Worm (Caenorhabditis elegans) whole organism, midembryonic: Measurements from ENCODE around the gene spp-5.

Experiments
- T22C8.4 ChIP-seq: fragments of 200-800 bp; sonication (Bioruptor generic); IDR thresholded peaks from 2 replicates; pipeline ENCODE4 v1.3.6; 2022; ENCODE audit warnings: missing genetic modification characterization, missing compliant biosample characterization
- cog-1 ChIP-seq: sonication (generic microtip); optimal IDR thresholded peaks from 2 replicates; lab custom pipeline; 2016; ENCODE audit warnings: missing genetic modification characterization, missing compliant biosample characterization
- flt-1 ChIP-seq: fragments of 200-800 bp; sonication (Bioruptor generic); IDR thresholded peaks from 2 replicates; pipeline ENCODE4 v1.3.6; 2022; ENCODE audit warnings: missing genetic modification characterization, missing compliant biosample characterization
- klf-2 ChIP-seq: fragments of 200-800 bp; sonication (Bioruptor generic); conservative IDR thresholded peaks from 2 replicates; pipeline ENCODE4 v1.3.6; 2022; ENCODE audit warnings: missing genetic modification reagents, missing genetic modification characterization, missing compliant biosample characterization
- med-1 ChIP-seq: sonication (generic microtip); optimal IDR thresholded peaks from 2 replicates; lab custom pipeline; 2017; ENCODE audit warnings: missing genetic modification characterization, mild to moderate bottlenecking, missing compliant biosample characterization, antibody characterized with exemption, missing genetic modification reagents; ENCODE audit not compliant: insufficient read depth
- ref-1 ChIP-seq: fragments of 200-800 bp; sonication (Bioruptor generic); conservative IDR thresholded peaks from 2 replicates; pipeline ENCODE4 v1.3.6; 2022; ENCODE audit warnings: missing genetic modification reagents, missing genetic modification characterization, missing compliant biosample characterization
- tab-1 ChIP-seq: fragments of 200-800 bp; sonication (Bioruptor generic); IDR thresholded peaks from 2 replicates; pipeline ENCODE4 v1.3.6; 2022; ENCODE audit warnings: missing genetic modification characterization, missing compliant biosample characterization
- ztf-23 ChIP-seq: fragments of 200-800 bp; sonication (Bioruptor generic); IDR thresholded peaks from 2 replicates; pipeline ENCODE4 v1.3.6; 2022; ENCODE audit warnings: missing genetic modification reagents, missing genetic modification characterization, missing compliant biosample characterization
- ztf-29 ChIP-seq: fragments of 200-800 bp; sonication (Bioruptor generic); IDR thresholded peaks from 2 replicates; pipeline ENCODE4 v1.3.6; 2022; ENCODE audit warnings: missing genetic modification reagents, missing genetic modification characterization, missing compliant biosample characterization

spp-5 gene

DNA sequence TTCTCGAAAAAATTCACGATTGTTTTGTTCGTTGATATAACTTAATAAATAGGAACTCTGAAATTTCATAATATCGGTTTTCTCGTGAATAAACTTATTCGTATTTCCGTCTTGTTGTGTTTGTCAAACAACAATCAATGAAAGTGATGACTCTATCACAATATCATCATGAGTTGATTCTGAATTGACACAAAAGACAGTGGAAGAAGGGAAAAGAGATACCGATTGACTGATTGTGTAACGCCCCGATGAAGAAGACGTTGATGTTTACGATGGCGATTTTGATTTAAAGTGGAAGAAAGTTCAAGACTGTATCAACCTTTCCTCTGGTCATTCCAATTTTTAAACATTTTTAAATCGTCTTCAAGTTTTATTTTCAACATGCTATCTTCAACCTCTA lies 9.4 kb upstream of the spp-5 start, which contains the start of gene ttr-59:
Gene ttr-59, plus strand, starts transcription at position 218 of the 400 bp plus-strand sequence.
- TF ChIP-seq klf-2 (no peak), flt-1 (GFP tag; lab: Robert Waterston, UW) (no peak)

- TF ChIP-seq ztf-23 (GFP tag; lab: Robert Waterston, UW) (no peak), tab-1 (GFP tag; lab: Robert Waterston, UW) (no peak), ref-1 (GFP tag; lab: Robert Waterston, UW) (no peak)
Observed at ce11 chrX:7328065-7328564, 8.0 kb upstream of the spp-5 start.

DNA sequence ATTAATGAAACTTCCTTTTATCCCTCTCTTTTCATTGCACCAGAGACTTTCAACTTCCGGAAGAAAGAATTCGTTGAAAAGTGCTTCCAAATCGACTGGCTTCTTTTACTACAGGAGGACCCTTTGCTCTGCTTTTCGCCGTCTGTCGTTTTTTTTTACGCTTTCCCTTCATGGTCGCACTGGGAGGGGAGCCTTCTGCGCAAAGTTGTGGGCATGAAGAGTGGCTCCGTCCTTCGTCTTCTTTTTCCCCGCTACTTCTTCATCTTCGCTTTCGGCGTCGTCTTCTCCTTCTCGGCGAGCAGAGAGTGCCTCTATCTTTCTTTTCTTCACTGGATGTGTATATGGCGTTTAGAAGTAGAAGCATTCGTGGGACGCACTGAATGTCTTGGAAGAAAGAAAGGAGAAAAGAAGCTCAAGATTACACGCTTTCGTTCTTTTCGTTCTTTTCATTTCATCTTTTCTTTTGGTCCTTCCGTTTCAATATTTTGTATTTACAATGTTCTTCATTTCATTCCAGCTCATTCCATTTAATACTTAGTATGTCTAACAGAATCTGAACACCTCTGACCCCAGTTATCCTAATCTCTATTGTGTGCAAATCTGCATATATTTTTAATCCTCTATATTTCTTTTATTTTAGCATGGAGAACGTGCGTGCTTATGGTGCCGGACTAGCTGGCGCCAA lies 7.0 kb upstream of the spp-5 start, which contains the start of gene sng-1:
Gene sng-1, plus strand, starts transcription at position 635 of the 685 bp plus-strand sequence.
- TF ChIP-seq ref-1 (GFP tag; lab: Robert Waterston, UW) (no peak), tab-1 (GFP tag; lab: Robert Waterston, UW) (no peak), flt-1 (GFP tag; lab: Robert Waterston, UW) (no peak), klf-2 (no peak), ztf-23 (GFP tag; lab: Robert Waterston, UW) (no peak), cog-1 (tag; lab: Kevin White, UChicago) (no peak), med-1 (no peak), T22C8.4 (GFP tag; lab: Robert Waterston, UW) (no peak), ztf-29 (GFP tag; lab: Robert Waterston, UW) (no peak)

DNA sequence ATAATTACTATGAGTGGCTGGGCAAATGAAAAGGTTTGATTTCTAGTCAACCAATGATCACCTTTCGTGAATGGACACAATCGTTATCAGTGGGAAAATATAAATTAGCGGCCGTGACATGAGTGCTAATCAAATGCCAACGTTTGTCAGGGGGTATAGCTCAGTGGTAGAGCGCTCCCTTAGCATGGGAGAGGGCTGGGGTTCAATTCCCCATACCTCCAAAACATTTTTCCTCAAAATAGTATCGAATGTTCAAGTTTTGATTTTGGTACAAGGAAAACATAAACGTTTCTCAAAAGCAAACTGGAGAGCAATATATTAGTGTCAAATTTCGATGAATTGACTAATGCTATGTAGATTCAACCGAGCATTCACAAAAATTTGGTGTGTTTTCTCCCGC lies 3.5 kb upstream of the spp-5 start:
- TF ChIP-seq ztf-29 (GFP tag; lab: Robert Waterston, UW) (no peak), tab-1 (GFP tag; lab: Robert Waterston, UW) (peak; percentile 65; the same call in 1 of the 2 replicates), klf-2 (no peak), cog-1 (tag; lab: Kevin White, UChicago) (no peak), med-1 (no peak), ztf-23 (GFP tag; lab: Robert Waterston, UW) (peak; percentile 56; the same call in 1 of the 2 replicates), T22C8.4 (GFP tag; lab: Robert Waterston, UW) (no peak), ref-1 (GFP tag; lab: Robert Waterston, UW) (0 out of 2 replicates have a peak, but pooled peaks have one; percentile 52), flt-1 (GFP tag; lab: Robert Waterston, UW) (no peak)

DNA sequence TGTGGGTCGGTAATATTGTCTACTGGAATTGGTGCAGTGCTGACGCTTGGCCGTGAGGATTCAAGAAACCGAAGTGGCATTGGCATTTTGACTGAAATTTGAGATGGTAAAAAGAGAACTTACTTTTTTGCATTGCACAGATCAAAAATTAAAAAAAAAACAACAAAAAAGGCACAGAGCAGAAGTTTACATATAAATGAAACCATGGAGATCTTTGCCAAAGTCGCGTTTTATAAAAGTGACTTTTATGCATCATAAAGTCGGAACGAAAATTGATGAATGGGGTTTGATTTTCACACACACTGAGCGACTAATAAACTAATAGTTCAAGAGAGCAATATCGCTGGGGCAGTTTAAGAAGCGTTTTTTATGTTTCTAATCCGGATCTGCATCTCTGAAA lies 2.2 kb upstream of the spp-5 start, which contains the start of gene T08A9.13:
Gene T08A9.13, minus strand, starts transcription at position 101 of the 400 bp plus-strand sequence.
- TF ChIP-seq flt-1 (GFP tag; lab: Robert Waterston, UW) (no peak), tab-1 (GFP tag; lab: Robert Waterston, UW) (no peak), med-1 (no peak), klf-2 (no peak), ztf-29 (GFP tag; lab: Robert Waterston, UW) (no peak), ztf-23 (GFP tag; lab: Robert Waterston, UW) (no peak), cog-1 (tag; lab: Kevin White, UChicago) (no peak), ref-1 (GFP tag; lab: Robert Waterston, UW) (no peak), T22C8.4 (GFP tag; lab: Robert Waterston, UW) (no peak)

ce11 chrX:7318639-7319038 lies 1.5 kb downstream of the spp-5 start, which contains the start of gene spp-4:
Gene spp-4 (minus strand): TSS chrX:7318756.
- TF ChIP-seq klf-2 = no peak
- no peak for TF ChIP-seq T22C8.4 (GFP tag; lab: Robert Waterston, UW)
- TF ChIP-seq med-1 = no peak
- no peak for TF ChIP-seq ztf-23 (GFP tag; lab: Robert Waterston, UW)
- TF ChIP-seq flt-1 (GFP tag; lab: Robert Waterston, UW) = no peak
- no peak for TF ChIP-seq ztf-29 (GFP tag; lab: Robert Waterston, UW)
- TF ChIP-seq ref-1 (GFP tag; lab: Robert Waterston, UW) = no peak
- TF ChIP-seq cog-1 (tag; lab: Kevin White, UChicago) = no peak

DNA sequence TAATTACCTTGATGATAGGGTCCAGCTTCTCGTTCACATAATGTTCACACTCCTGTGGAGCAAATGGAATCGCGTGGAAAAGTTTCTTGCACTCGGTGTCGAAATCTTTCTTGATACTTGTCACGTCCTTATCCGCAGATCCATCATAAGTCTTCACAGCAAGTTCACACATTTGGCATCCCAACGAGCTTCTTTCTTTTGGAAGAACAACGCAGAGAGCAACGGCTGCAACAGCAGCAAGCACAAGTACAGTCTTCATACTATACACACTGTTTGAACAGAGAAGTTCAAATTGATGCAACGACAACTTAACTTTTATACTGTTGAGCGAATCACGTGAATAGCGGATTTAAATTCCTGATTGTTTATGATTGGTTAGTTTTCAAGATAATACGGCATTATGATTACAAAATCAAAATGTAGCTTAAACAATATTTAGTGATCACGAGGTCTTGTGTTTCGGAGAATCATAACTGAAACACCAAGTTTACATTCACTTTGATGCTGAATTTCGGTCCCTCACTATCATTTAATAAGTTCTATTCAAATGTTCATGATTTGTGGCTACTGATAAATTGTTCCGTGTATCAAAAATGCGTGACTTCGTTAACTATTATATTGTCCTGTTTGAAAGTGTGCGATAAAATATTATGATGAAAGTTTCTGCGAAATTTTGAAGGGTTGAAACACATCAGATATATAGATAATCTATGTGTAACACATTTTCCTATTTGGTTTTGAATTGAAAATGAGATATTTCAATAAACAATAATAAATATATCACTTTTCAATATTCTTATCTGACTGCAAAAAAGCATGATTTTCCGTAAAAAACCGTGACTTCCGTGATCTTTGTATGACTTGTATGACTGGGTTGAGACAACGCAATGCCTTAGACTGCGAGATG lies 3.4 kb downstream of the spp-5 start, which contains the start of the genes spp-2 and spp-6:
Gene spp-2, minus strand, starts transcription at position 334 of the 907 bp plus-strand sequence.
Gene spp-6, plus strand, starts transcription at position 857 of the 907 bp plus-strand sequence.
- TF ChIP-seq ref-1 (GFP tag; lab: Robert Waterston, UW) (no peak), cog-1 (tag; lab: Kevin White, UChicago) (no peak), klf-2 (no peak), ztf-29 (GFP tag; lab: Robert Waterston, UW) (no peak), med-1 (no peak), flt-1 (GFP tag; lab: Robert Waterston, UW) (no peak), ztf-23 (GFP tag; lab: Robert Waterston, UW) (no peak), T22C8.4 (GFP tag; lab: Robert Waterston, UW) (no peak)

DNA sequence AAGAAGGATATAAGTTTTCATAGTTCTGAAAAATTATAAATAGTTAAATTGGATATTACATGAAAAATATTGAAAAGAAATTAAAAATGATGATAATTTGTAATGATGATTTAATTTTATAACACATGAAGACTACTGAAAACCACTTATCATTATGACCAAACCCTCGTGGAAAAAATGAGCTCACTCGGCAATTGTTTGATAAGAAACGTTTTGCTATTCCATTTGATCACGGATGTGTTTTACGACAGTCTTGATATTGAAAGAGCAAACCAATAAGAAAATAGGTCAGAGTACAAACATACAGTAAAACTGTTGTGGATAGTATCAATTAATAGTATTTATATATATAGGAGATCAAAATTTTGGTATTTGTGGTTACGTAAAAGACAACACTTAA lies 4.8 kb downstream of the spp-5 start, which contains the start of gene spp-3:
Gene spp-3, minus strand, starts transcription at position 25 of the 400 bp plus-strand sequence.
- TF ChIP-seq klf-2 (no peak), ztf-23 (GFP tag; lab: Robert Waterston, UW) (no peak), flt-1 (GFP tag; lab: Robert Waterston, UW) (no peak), cog-1 (tag; lab: Kevin White, UChicago) (no peak), ref-1 (GFP tag; lab: Robert Waterston, UW) (no peak), ztf-29 (GFP tag; lab: Robert Waterston, UW) (no peak), tab-1 (GFP tag; lab: Robert Waterston, UW) (no peak), T22C8.4 (GFP tag; lab: Robert Waterston, UW) (no peak), med-1 (no peak)

ce11 chrX:7314564-7314963 lies 5.6 kb downstream of the spp-5 start:
- no peak for TF ChIP-seq med-1
- no peak for TF ChIP-seq ref-1 (GFP tag; lab: Robert Waterston, UW)
- TF ChIP-seq cog-1 (tag; lab: Kevin White, UChicago) = no peak
- TF ChIP-seq flt-1 (GFP tag; lab: Robert Waterston, UW) = no peak
- TF ChIP-seq ztf-29 (GFP tag; lab: Robert Waterston, UW) = no peak
- TF ChIP-seq T22C8.4 (GFP tag; lab: Robert Waterston, UW) = no peak
- no peak for TF ChIP-seq klf-2
- no peak for TF ChIP-seq ztf-23 (GFP tag; lab: Robert Waterston, UW)
